Fruit fly (Drosophila melanogaster) whole organism, embryonic: ENCODE data around the gene Cp190.
A peak's percentile ranks its signal among the peaks of the same experiment; 100 is the strongest.

Experiments
- Asciz ChIP-seq: fragments of 200-800 bp; sonication (Bioruptor generic); optimal IDR thresholded peaks from 2 replicates; lab custom pipeline; 2017; ENCODE audit warnings: missing biosample characterization, mild to moderate bottlenecking, missing genetic modification characterization, missing genetic modification reagents
- B-H2 ChIP-seq: fragments of 200-800 bp; sonication (Bioruptor generic); optimal IDR thresholded peaks from 2 replicates; lab custom pipeline; 2018; ENCODE audit warnings: missing biosample characterization, mild to moderate bottlenecking, missing genetic modification characterization
- BtbVII ChIP-seq: fragments of 200-800 bp; sonication (Bioruptor generic); optimal IDR thresholded peaks from 3 replicates; lab custom pipeline; 2017; ENCODE audit warnings: missing biosample characterization, mild to moderate bottlenecking, missing genetic modification characterization
- CG11093 ChIP-seq: fragments of 200-800 bp; sonication (Bioruptor generic); IDR thresholded peaks from 3 replicates; pipeline ENCODE4 v1.3.6; 2022; ENCODE audit warnings: missing biosample characterization, missing genetic modification characterization
- CG11398 ChIP-seq: fragments of 200-800 bp; sonication (Bioruptor generic); optimal IDR thresholded peaks from 2 replicates; lab custom pipeline; 2016; ENCODE audit warnings: missing biosample characterization, missing genetic modification characterization
- CG14014 ChIP-seq: fragments of 200-800 bp; sonication (Bioruptor generic); IDR thresholded peaks from 2 replicates; pipeline ENCODE4 v1.3.6; 2022; ENCODE audit warnings: missing biosample characterization, missing genetic modification characterization
- CG14710 ChIP-seq: fragments of 200-800 bp; sonication (Bioruptor generic); optimal IDR thresholded peaks from 3 replicates; lab custom pipeline; 2019; ENCODE audit warnings: missing biosample characterization, mild to moderate bottlenecking, missing genetic modification characterization, moderate library complexity
- CG1529 ChIP-seq: fragments of 200-800 bp; sonication (Bioruptor generic); optimal IDR thresholded peaks from 3 replicates; lab custom pipeline; 2018; ENCODE audit warnings: missing biosample characterization, missing genetic modification characterization
- CG17186 ChIP-seq: fragments of 200-800 bp; sonication (Bioruptor generic); optimal IDR thresholded peaks from 3 replicates; lab custom pipeline; 2017; ENCODE audit warnings: missing biosample characterization, missing genetic modification reagents, missing genetic modification characterization
- CG1832 ChIP-seq: fragments of 200-800 bp; sonication (Bioruptor generic); optimal IDR thresholded peaks from 2 replicates; lab custom pipeline; 2017; ENCODE audit warnings: missing biosample characterization, mild to moderate bottlenecking, missing genetic modification characterization, inconsistent platforms
- CG18599 ChIP-seq: fragments of 200-800 bp; sonication (Bioruptor generic); optimal IDR thresholded peaks from 3 replicates; lab custom pipeline; 2017; ENCODE audit warnings: missing biosample characterization, missing genetic modification characterization, mild to moderate bottlenecking, moderate library complexity, missing genetic modification reagents
- CG2202 ChIP-seq: fragments of 200-800 bp; sonication (Bioruptor generic); optimal IDR thresholded peaks from 2 replicates; lab custom pipeline; 2018; ENCODE audit warnings: missing biosample characterization, mild to moderate bottlenecking, missing genetic modification characterization
- CG2889 ChIP-seq: fragments of 200-800 bp; sonication (Bioruptor generic); IDR thresholded peaks from 3 replicates; pipeline ENCODE4 v1.3.6; 2022; ENCODE audit warnings: missing biosample characterization, missing genetic modification characterization
- CG30020 ChIP-seq: fragments of 200-800 bp; optimal IDR thresholded peaks from 2 replicates; lab custom pipeline; 2019; ENCODE audit warnings: missing biosample characterization, mild to moderate bottlenecking, missing genetic modification characterization, moderate library complexity
- CG3163 ChIP-seq: fragments of 200-800 bp; sonication (Bioruptor generic); optimal IDR thresholded peaks from 3 replicates; lab custom pipeline; 2016; ENCODE audit warnings: missing biosample characterization, missing genetic modification characterization
- CG33557 ChIP-seq: fragments of 200-800 bp; sonication (Bioruptor generic); optimal IDR thresholded peaks from 2 replicates; lab custom pipeline; 2019; ENCODE audit warnings: missing biosample characterization, mild to moderate bottlenecking, missing genetic modification characterization, moderate library complexity
- CG34224 ChIP-seq: fragments of 200-800 bp; sonication (Bioruptor generic); IDR thresholded peaks from 3 replicates; pipeline ENCODE4 v1.3.6; 2022; ENCODE audit warnings: missing biosample characterization, missing genetic modification characterization; ENCODE audit not compliant: partially characterized antibody
- CG4328 ChIP-seq: fragments of 200-800 bp; sonication (Bioruptor generic); optimal IDR thresholded peaks from 3 replicates; lab custom pipeline; 2017; ENCODE audit warnings: missing biosample characterization, missing genetic modification reagents, missing genetic modification characterization
- CG6765 ChIP-seq: fragments of 200-800 bp; sonication (Bioruptor generic); optimal IDR thresholded peaks from 3 replicates; lab custom pipeline; 2017; ENCODE audit warnings: missing biosample characterization, mild to moderate bottlenecking, missing genetic modification characterization
- CG7357 ChIP-seq: fragments of 200-800 bp; sonication (Bioruptor generic); IDR thresholded peaks from 3 replicates; pipeline ENCODE4 v1.3.6; 2022; ENCODE audit warnings: missing biosample characterization, missing genetic modification characterization
- CG8290 ChIP-seq, 3 experiments: fragments of 200-800 bp; sonication (Bioruptor generic); optimal IDR thresholded peaks; 2 replicates each; lab custom pipeline; 2016 to 2019; ENCODE audit warnings: missing biosample characterization in 3 of 3, missing genetic modification characterization in 3 of 3, mild to moderate bottlenecking in 2 of 3, moderate library complexity in 1 of 3
- CG8478 ChIP-seq: fragments of >200 bp; optimal IDR thresholded peaks from 2 replicates; lab custom pipeline; 2018
- CG8924 ChIP-seq: fragments of 200-800 bp; optimal IDR thresholded peaks from 3 replicates; lab custom pipeline; 2019; ENCODE audit warnings: missing biosample characterization, mild to moderate bottlenecking, missing genetic modification characterization, moderate library complexity
- CrebB ChIP-seq: fragments of 200-800 bp; sonication (Bioruptor generic); optimal IDR thresholded peaks from 3 replicates; lab custom pipeline; 2018; ENCODE audit warnings: missing biosample characterization, mild to moderate bottlenecking, missing genetic modification characterization
- Drgx ChIP-seq: fragments of 200-800 bp; sonication (Bioruptor generic); IDR thresholded peaks from 2 replicates; pipeline ENCODE4 v1.3.6; 2022; ENCODE audit warnings: missing biosample characterization, missing genetic modification characterization
- E2f1 ChIP-seq: fragments of 200-800 bp; sonication (Bioruptor generic); IDR thresholded peaks from 2 replicates; pipeline ENCODE4 v1.3.6; 2022; ENCODE audit warnings: missing biosample characterization, missing genetic modification characterization
- E2f2 ChIP-seq: fragments of 200-800 bp; sonication (Bioruptor generic); IDR thresholded peaks from 2 replicates; pipeline ENCODE4 v1.3.6; 2022; ENCODE audit warnings: missing biosample characterization, missing genetic modification characterization
- HLH54F ChIP-seq: fragments of 200-800 bp; sonication (Bioruptor generic); optimal IDR thresholded peaks from 3 replicates; lab custom pipeline; 2016; ENCODE audit warnings: missing biosample characterization, missing genetic modification characterization
- Hey ChIP-seq: fragments of 200-800 bp; sonication (Bioruptor generic); optimal IDR thresholded peaks from 3 replicates; lab custom pipeline; 2018; ENCODE audit warnings: missing biosample characterization, mild to moderate bottlenecking, missing genetic modification characterization
- Kr ChIP-seq: fragments of 200-800 bp; sonication (Bioruptor generic); optimal IDR thresholded peaks from 2 replicates; lab custom pipeline; 2017; ENCODE audit warnings: missing biosample characterization, mild to moderate bottlenecking, missing genetic modification characterization
- Max ChIP-seq: fragments of 200-800 bp; sonication (Bioruptor generic); optimal IDR thresholded peaks from 2 replicates; lab custom pipeline; 2016; ENCODE audit warnings: missing biosample characterization, mild to moderate bottlenecking, missing genetic modification characterization
- Mes4 ChIP-seq: fragments of 200-800 bp; sonication (Bioruptor generic); optimal IDR thresholded peaks from 2 replicates; lab custom pipeline; 2016; ENCODE audit warnings: missing biosample characterization, missing genetic modification characterization
- Rfx ChIP-seq: fragments of 200-800 bp; sonication (Bioruptor generic); IDR thresholded peaks from 2 replicates; pipeline ENCODE4 v1.3.6; 2022; ENCODE audit warnings: missing biosample characterization, missing genetic modification characterization
- Sin3A ChIP-seq: fragments of >200 bp; optimal IDR thresholded peaks from 2 replicates; lab custom pipeline; 2018
- Spps ChIP-seq: fragments of 200-800 bp; sonication (Bioruptor generic); optimal IDR thresholded peaks from 2 replicates; lab custom pipeline; 2018; ENCODE audit warnings: missing biosample characterization, mild to moderate bottlenecking, missing genetic modification characterization
- Stat92E ChIP-seq, 3 experiments: fragments of >200 bp in 2 of 3; fragments of 200-800 bp in 1 of 3; sonication (Bioruptor generic) in 1 of 3; optimal IDR thresholded peaks; 2 replicates each; lab custom pipeline; 2017 to 2019; ENCODE audit warnings: missing biosample characterization in 3 of 3, missing genetic modification characterization in 3 of 3, mild to moderate bottlenecking in 1 of 3, moderate library complexity in 1 of 3
- chif ChIP-seq, 2 experiments: fragments of 200-800 bp; sonication (Bioruptor generic); optimal IDR thresholded peaks; 3 replicates each; lab custom pipeline; 2016; ENCODE audit warnings: missing biosample characterization in 2 of 2, missing genetic modification characterization in 2 of 2
- dan ChIP-seq: fragments of 200-800 bp; sonication (Bioruptor generic); IDR thresholded peaks from 2 replicates; pipeline ENCODE4 v1.3.6; 2022; ENCODE audit warnings: missing biosample characterization, missing genetic modification characterization
- dysf ChIP-seq: fragments of 200-800 bp; sonication (Bioruptor generic); IDR thresholded peaks from 3 replicates; pipeline ENCODE4 v1.3.6; 2022; ENCODE audit warnings: missing biosample characterization, missing genetic modification characterization
- ems ChIP-seq: fragments of 200-800 bp; sonication (Bioruptor generic); optimal IDR thresholded peaks from 3 replicates; lab custom pipeline; 2016; ENCODE audit warnings: missing biosample characterization, missing genetic modification characterization
- kah ChIP-seq: fragments of 200-800 bp; sonication (Bioruptor generic); optimal IDR thresholded peaks from 2 replicates; lab custom pipeline; 2018; ENCODE audit warnings: missing biosample characterization, mild to moderate bottlenecking, missing genetic modification characterization
- mirr ChIP-seq: fragments of 200-800 bp; sonication (Bioruptor generic); optimal IDR thresholded peaks from 3 replicates; lab custom pipeline; 2018; ENCODE audit warnings: missing biosample characterization, mild to moderate bottlenecking, missing genetic modification characterization
- otp ChIP-seq: fragments of 200-800 bp; sonication (Bioruptor generic); IDR thresholded peaks from 3 replicates; pipeline ENCODE4, ENCODE4 v1.3.6; 2022; ENCODE audit warnings: missing biosample characterization, missing genetic modification characterization
- ro ChIP-seq: fragments of 200-800 bp; sonication (Bioruptor generic); IDR thresholded peaks from 2 replicates; pipeline ENCODE4 v1.3.6; 2022; ENCODE audit warnings: missing biosample characterization, missing genetic modification characterization
- row ChIP-seq: fragments of 200-800 bp; sonication (Bioruptor generic); IDR thresholded peaks from 3 replicates; pipeline ENCODE4 v1.3.6; 2022; ENCODE audit warnings: missing biosample characterization, missing genetic modification characterization
- sd ChIP-seq: fragments of 200-800 bp; sonication (Bioruptor generic); optimal IDR thresholded peaks from 3 replicates; lab custom pipeline; 2018; ENCODE audit warnings: missing biosample characterization, mild to moderate bottlenecking, missing genetic modification characterization, moderate library complexity
- slbo ChIP-seq: fragments of 200-800 bp; sonication (Bioruptor generic); IDR thresholded peaks from 2 replicates; pipeline ENCODE4 v1.3.6; 2022; ENCODE audit warnings: missing biosample characterization, missing genetic modification characterization
- tna ChIP-seq: fragments of 200-800 bp; sonication (Bioruptor generic); IDR thresholded peaks from 2 replicates; pipeline ENCODE4 v1.3.6; 2022; ENCODE audit warnings: missing biosample characterization, missing genetic modification characterization; ENCODE audit not compliant: partially characterized antibody
- unc-4 ChIP-seq: fragments of 200-800 bp; sonication (Bioruptor generic); IDR thresholded peaks from 2 replicates; pipeline ENCODE4 v1.3.6; 2022; ENCODE audit warnings: missing biosample characterization, missing genetic modification characterization; ENCODE audit not compliant: partially characterized antibody
- zfh1 ChIP-seq: fragments of 200-800 bp; sonication (Bioruptor generic); IDR thresholded peaks from 3 replicates; pipeline ENCODE4 v1.3.6; 2022; ENCODE audit warnings: missing biosample characterization, missing genetic modification characterization

Cp190 gene

DNA sequence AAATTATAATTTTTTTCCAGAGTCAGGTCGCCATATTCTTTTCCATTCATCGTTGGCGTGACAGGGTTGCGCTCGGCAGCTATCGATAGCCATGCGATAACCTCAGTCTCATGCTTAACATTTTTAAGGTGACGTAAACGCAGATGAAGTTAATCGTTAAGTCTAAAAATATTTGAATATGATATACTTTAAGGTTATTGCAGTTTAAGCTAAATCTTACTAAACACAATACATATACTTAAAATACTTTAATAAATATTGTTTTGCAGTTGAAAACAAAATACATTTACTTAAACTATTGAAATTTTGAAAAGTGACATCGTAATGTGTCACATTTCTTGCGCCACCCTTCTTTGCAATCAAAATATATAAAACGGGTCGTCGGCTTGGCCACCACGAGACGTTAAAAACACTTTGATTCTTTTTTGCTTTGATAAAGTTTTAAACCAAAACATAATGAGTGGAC lies at the start of gene Cp190, which contains the start of gene CG4338 (continued):
- peak; percentile 19 for TF ChIP-seq Kr (GFP tag; lab: Kevin White, UChicago)
- peak; percentile 74 for TF ChIP-seq CG11398 (GFP tag; lab: Kevin White, UChicago)
- TF ChIP-seq Drgx (GFP tag; lab: Robert Waterston, UW): peak; percentile 95
- peak; percentile 89 for TF ChIP-seq Sin3A (lab: Kevin White, UChicago)
- TF ChIP-seq CG14014 (GFP tag; lab: Robert Waterston, UW): peak; percentile 97
- peak; percentile 94 for TF ChIP-seq CG2889 (GFP tag; lab: Robert Waterston, UW)
- TF ChIP-seq HLH54F (GFP tag; lab: Kevin White, UChicago): peak; percentile 90
- peak; percentile 99 for TF ChIP-seq B-H2
- no peak for TF ChIP-seq CG8478 (lab: Kevin White, UChicago)
- TF ChIP-seq tna (GFP tag; lab: Robert Waterston, UW): peak; percentile 49
- peak; percentile 98 for TF ChIP-seq Max (GFP tag; lab: Kevin White, UChicago)
- peak; percentile 97 for TF ChIP-seq Rfx (GFP tag; lab: Robert Waterston, UW)
- peak; percentile 90 for TF ChIP-seq Hey (tag; lab: Kevin White, UChicago)
- TF ChIP-seq zfh1 (GFP tag; lab: Robert Waterston, UW): peak; percentile 96
- peak; percentile 96 for TF ChIP-seq CG1529
- peak; percentile 96 for TF ChIP-seq E2f1 (GFP tag; lab: Robert Waterston, UW)
- peak; percentile 93 for TF ChIP-seq CG30020
- peak; percentile 97 for TF ChIP-seq slbo (GFP tag; lab: Robert Waterston, UW)
- TF ChIP-seq CG1832 (GFP tag; lab: Kevin White, UChicago): no peak
- peak; percentile 98 for TF ChIP-seq CG18599
- TF ChIP-seq CG14710 (tag; lab: Kevin White, UChicago): peak; percentile 99
- peak; percentile 91 for TF ChIP-seq CG17186 (GFP tag; lab: Kevin White, UChicago)
- peak; percentile 98 for TF ChIP-seq CG4328 (GFP tag; lab: Kevin White, UChicago)
- TF ChIP-seq ro (GFP tag; lab: Robert Waterston, UW): peak; percentile 91
- TF ChIP-seq chif (GFP tag; optimal IDR thresholded peaks at IDR 0.05; lab: Kevin White, UChicago): peak; percentile 84 to 95
- TF ChIP-seq sd (tag; lab: Kevin White, UChicago): peak; percentile 94
- TF ChIP-seq CG11093 (GFP tag; lab: Robert Waterston, UW): peak; percentile 96
- TF ChIP-seq CrebB (tag; lab: Kevin White, UChicago): peak; percentile 98
- TF ChIP-seq CG7357 (GFP tag; lab: Robert Waterston, UW): peak; percentile 91
- peak; percentile 97 for TF ChIP-seq Spps (tag; lab: Kevin White, UChicago)
- TF ChIP-seq CG6765 (GFP tag; lab: Kevin White, UChicago): peak; percentile 96
- TF ChIP-seq Mes4 (GFP tag; lab: Kevin White, UChicago): peak; percentile 89
- peak; percentile 97 for TF ChIP-seq BtbVII (GFP tag; lab: Kevin White, UChicago)
- peak; percentile 95 for TF ChIP-seq kah (GFP tag; lab: Kevin White, UChicago)
- peak; percentile 99 for TF ChIP-seq CG8924
- peak; percentile 97 for TF ChIP-seq CG2202 (tag; lab: Kevin White, UChicago)
- peak; percentile 85 for TF ChIP-seq E2f2 (GFP tag; lab: Robert Waterston, UW)
- TF ChIP-seq unc-4 (GFP tag; lab: Robert Waterston, UW): peak; percentile 83
- TF ChIP-seq Stat92E (GFP tag; optimal IDR thresholded peaks at IDR 0.05; lab: Kevin White, UChicago): peak in 1 of 3 experiments; percentile 95
- peak; percentile 91 for TF ChIP-seq otp (GFP tag; lab: Robert Waterston, UW)
- TF ChIP-seq row: peak; percentile 98
- peak; percentile 98 for TF ChIP-seq dysf (GFP tag; lab: Robert Waterston, UW)
- TF ChIP-seq Asciz: peak; percentile 96
- TF ChIP-seq CG3163 (GFP tag; lab: Kevin White, UChicago): peak; percentile 63
- peak; percentile 97 for TF ChIP-seq mirr (GFP tag; lab: Kevin White, UChicago)
- peak; percentile 96 for TF ChIP-seq CG8290 (GFP tag; optimal IDR thresholded peaks at IDR 0.05; lab: Kevin White, UChicago)
- peak; percentile 90 for TF ChIP-seq CG8290 (tag; optimal IDR thresholded peaks at IDR 0.05; lab: Kevin White, UChicago)
- peak; percentile 90 for TF ChIP-seq dan (GFP tag; lab: Robert Waterston, UW)
- TF ChIP-seq ems (GFP tag; lab: Kevin White, UChicago): peak; percentile 92
- TF ChIP-seq CG33557: peak; percentile 99
- peak; percentile 37; the same call in 2 of the 3 replicates for TF ChIP-seq CG34224
